Worm (Caenorhabditis elegans) whole organism, young adult: ENCODE data around the gene str-207.

Source experiments
- Y95B8A.8 ChIP-seq: fragments of 200-800 bp; sonication (Bioruptor generic); IDR thresholded peaks from 2 replicates; pipeline ENCODE4 v1.3.6; 2022; ENCODE audit warnings: missing genetic modification reagents, missing genetic modification characterization, missing compliant biosample characterization
- ama-1 ChIP-seq, 3 experiments: fragments of 150-350 bp in 1 of 3; sonication (generic microtip) in 2 of 3; optimal IDR thresholded peaks; 2 replicates each; lab custom pipeline; 2014 to 2018; ENCODE audit warnings: missing biosample characterization in 2 of 3, missing genetic modification characterization in 2 of 3, missing genetic modification reagents in 2 of 3
- atf-7 ChIP-seq: sonication (generic microtip); optimal IDR thresholded peaks from 2 replicates; lab custom pipeline; 2017; ENCODE audit warnings: mild to moderate bottlenecking, missing genetic modification characterization, missing compliant biosample characterization
- ceh-58 ChIP-seq: fragments of 200-800 bp; sonication (Bioruptor generic); IDR thresholded peaks from 2 replicates; pipeline ENCODE4 v1.3.6; 2022; ENCODE audit warnings: missing genetic modification characterization, missing compliant biosample characterization
- die-1 ChIP-seq: sonication (generic microtip); optimal IDR thresholded peaks from 2 replicates; lab custom pipeline; 2016; ENCODE audit warnings: missing genotype, mild to moderate bottlenecking, missing genetic modification characterization, missing compliant biosample characterization
- lag-1 ChIP-seq: fragments of 200-800 bp; sonication (Bioruptor generic); IDR thresholded peaks from 2 replicates; pipeline ENCODE4 v1.3.6; 2022; ENCODE audit warnings: missing genetic modification reagents, missing genetic modification characterization, missing compliant biosample characterization
- mel-28 ChIP-seq: sonication (generic microtip); optimal IDR thresholded peaks from 2 replicates; lab custom pipeline; 2016; ENCODE audit warnings: borderline replicate concordance, mild to moderate bottlenecking, missing genetic modification characterization, missing compliant biosample characterization
- unc-130 ChIP-seq: sonication (generic microtip); optimal IDR thresholded peaks from 2 replicates; lab custom pipeline; 2016; ENCODE audit warnings: missing genetic modification reagents, missing genetic modification characterization, missing compliant biosample characterization
- ztf-22 ChIP-seq: fragments of 200-800 bp; sonication (Bioruptor generic); optimal IDR thresholded peaks from 2 replicates; lab custom pipeline; 2018; ENCODE audit warnings: mild to moderate bottlenecking, missing genetic modification characterization, moderate library complexity, missing compliant biosample characterization
- ztf-25 ChIP-seq: fragments of 200-800 bp; sonication (Bioruptor generic); IDR thresholded peaks from 2 replicates; pipeline ENCODE4 v1.3.6; 2022; ENCODE audit warnings: missing genetic modification reagents, missing genetic modification characterization, missing compliant biosample characterization

ce11 chrV:4926371-4926770 lies 25.2 kb upstream of the str-207 start, which contains the start of gene srh-21:
- TF ChIP-seq lag-1 (GFP tag; lab: Robert Waterston, UW): no peak
- TF ChIP-seq unc-130 (GFP tag; lab: Kevin White, UChicago): no peak
- no peak for TF ChIP-seq die-1 (tag; lab: Kevin White, UChicago)
- TF ChIP-seq ztf-25 (GFP tag; lab: Robert Waterston, UW): no peak
- TF ChIP-seq ama-1 (optimal IDR thresholded peaks at IDR 0.05; lab: Kevin White, UChicago): no peak
- no peak for TF ChIP-seq ama-1 (GFP tag; optimal IDR thresholded peaks at IDR 0.05; lab: Kevin White, UChicago)
- TF ChIP-seq mel-28 (tag; lab: Kevin White, UChicago): no peak
- no peak for TF ChIP-seq Y95B8A.8 (GFP tag; lab: Robert Waterston, UW)
- TF ChIP-seq ztf-22 (GFP tag; lab: Kevin White, UChicago): no peak
- no peak for TF ChIP-seq ceh-58 (GFP tag; lab: Robert Waterston, UW)
- TF ChIP-seq atf-7 (tag; lab: Kevin White, UChicago): no peak
